Fruit fly (Drosophila melanogaster) whole organism, embryonic: ENCODE results near the gene Nepl20.

Experiments used
- CG1024 ChIP-seq: fragments of 200-800 bp; sonication (Bioruptor generic); IDR thresholded peaks from 2 replicates; pipeline ENCODE4 v1.3.6; 2022; ENCODE audit warnings: missing biosample characterization, missing genetic modification characterization
- CG10321 ChIP-seq: fragments of 200-800 bp; sonication (Bioruptor generic); IDR thresholded peaks from 2 replicates; pipeline ENCODE4 v1.3.6; 2022; ENCODE audit warnings: missing biosample characterization, missing genetic modification characterization
- CG10543 ChIP-seq: fragments of 200-800 bp; sonication (Bioruptor generic); optimal IDR thresholded peaks from 3 replicates; lab custom pipeline; 2017; ENCODE audit warnings: missing biosample characterization, mild to moderate bottlenecking, missing genetic modification characterization, moderate library complexity
- CG15269 ChIP-seq: fragments of 200-800 bp; sonication (Bioruptor generic); optimal IDR thresholded peaks from 2 replicates; lab custom pipeline; 2018; ENCODE audit warnings: missing biosample characterization, mild to moderate bottlenecking, missing genetic modification characterization, moderate library complexity
- CG15479 ChIP-seq: fragments of 200-800 bp; sonication (Bioruptor generic); optimal IDR thresholded peaks from 3 replicates; lab custom pipeline; 2019; ENCODE audit warnings: missing biosample characterization, mild to moderate bottlenecking, missing genetic modification characterization, moderate library complexity
- CG17612 ChIP-seq: fragments of 200-800 bp; sonication (Bioruptor generic); IDR thresholded peaks from 2 replicates; pipeline ENCODE4 v1.3.6; 2022; ENCODE audit warnings: missing biosample characterization, missing genetic modification characterization
- CG18599 ChIP-seq: fragments of 200-800 bp; sonication (Bioruptor generic); optimal IDR thresholded peaks from 3 replicates; lab custom pipeline; 2017; ENCODE audit warnings: missing biosample characterization, missing genetic modification characterization, mild to moderate bottlenecking, moderate library complexity, missing genetic modification reagents
- CG2199 ChIP-seq: fragments of 200-800 bp; sonication (Bioruptor generic); IDR thresholded peaks from 3 replicates; pipeline ENCODE4 v1.3.6; 2022; ENCODE audit warnings: missing biosample characterization, missing genetic modification characterization
- CG2712 ChIP-seq: fragments of 200-800 bp; optimal IDR thresholded peaks from 3 replicates; lab custom pipeline; 2019; ENCODE audit warnings: missing biosample characterization, mild to moderate bottlenecking, missing genetic modification characterization, moderate library complexity
- CG30020 ChIP-seq: fragments of 200-800 bp; optimal IDR thresholded peaks from 2 replicates; lab custom pipeline; 2019; ENCODE audit warnings: missing biosample characterization, mild to moderate bottlenecking, missing genetic modification characterization, moderate library complexity
- CG3281 ChIP-seq: fragments of 200-800 bp; sonication (Bioruptor generic); optimal IDR thresholded peaks from 3 replicates; lab custom pipeline; 2017; ENCODE audit warnings: missing biosample characterization, mild to moderate bottlenecking, missing genetic modification characterization
- CG4730 ChIP-seq: fragments of 200-800 bp; sonication (Bioruptor generic); IDR thresholded peaks from 2 replicates; pipeline ENCODE4 v1.3.6; 2022; ENCODE audit warnings: missing biosample characterization, missing genetic modification characterization
- CG8388 ChIP-seq: fragments of 200-800 bp; sonication (Bioruptor generic); optimal IDR thresholded peaks from 2 replicates; lab custom pipeline; 2019; ENCODE audit warnings: missing biosample characterization, mild to moderate bottlenecking, missing genetic modification characterization, moderate library complexity
- CG9876 ChIP-seq: fragments of 200-800 bp; sonication (Bioruptor generic); optimal IDR thresholded peaks from 2 replicates; lab custom pipeline; 2016; ENCODE audit warnings: missing biosample characterization, missing genetic modification characterization
- Camta ChIP-seq: fragments of 200-800 bp; sonication (Bioruptor generic); optimal IDR thresholded peaks from 2 replicates; lab custom pipeline; 2016; ENCODE audit warnings: missing biosample characterization, missing genetic modification characterization
- Dfd ChIP-seq, 2 experiments: fragments of >200 bp; optimal IDR thresholded peaks; 2 replicates each; lab custom pipeline; 2017; ENCODE audit warnings: missing biosample characterization in 2 of 2, missing genetic modification characterization in 2 of 2
- Doc3 ChIP-seq: fragments of 200-800 bp; sonication (Bioruptor generic); IDR thresholded peaks from 3 replicates; pipeline ENCODE4 v1.3.6; 2022; ENCODE audit warnings: missing biosample characterization, missing genetic modification characterization; ENCODE audit not compliant: partially characterized antibody
- ERR ChIP-seq: fragments of 200-800 bp; sonication (Bioruptor generic); optimal IDR thresholded peaks from 2 replicates; lab custom pipeline; 2016; ENCODE audit warnings: missing biosample characterization, missing genetic modification characterization
- HLH54F ChIP-seq: fragments of 200-800 bp; sonication (Bioruptor generic); optimal IDR thresholded peaks from 3 replicates; lab custom pipeline; 2016; ENCODE audit warnings: missing biosample characterization, missing genetic modification characterization
- Hand ChIP-seq: fragments of 200-800 bp; sonication (Bioruptor generic); optimal IDR thresholded peaks from 2 replicates; lab custom pipeline; 2017; ENCODE audit warnings: mild to moderate bottlenecking, missing biosample characterization, missing genetic modification reagents, missing genetic modification characterization
- Hr39 ChIP-seq: fragments of >200 bp; optimal IDR thresholded peaks from 2 replicates; lab custom pipeline; 2017
- Mad ChIP-seq: fragments of 200-800 bp; sonication (Bioruptor generic); optimal IDR thresholded peaks from 2 replicates; lab custom pipeline; 2016; ENCODE audit warnings: missing biosample characterization, missing genetic modification characterization
- Meics ChIP-seq: fragments of 200-800 bp; sonication (Bioruptor generic); optimal IDR thresholded peaks from 2 replicates; lab custom pipeline; 2017; ENCODE audit warnings: missing biosample characterization, mild to moderate bottlenecking, missing genetic modification characterization
- Nf-YC ChIP-seq: fragments of 200-800 bp; optimal IDR thresholded peaks from 3 replicates; lab custom pipeline; 2019; ENCODE audit warnings: missing biosample characterization, mild to moderate bottlenecking, missing genetic modification characterization, moderate library complexity
- Oli ChIP-seq: fragments of 200-800 bp; sonication (Bioruptor generic); optimal IDR thresholded peaks from 2 replicates; lab custom pipeline; 2018; ENCODE audit warnings: missing biosample characterization, mild to moderate bottlenecking, missing genetic modification characterization, moderate library complexity
- Scr ChIP-seq: fragments of 200-800 bp; sonication (Bioruptor generic); IDR thresholded peaks from 2 replicates; pipeline ENCODE4 v1.3.6; 2022; ENCODE audit warnings: missing biosample characterization, missing genetic modification characterization; ENCODE audit not compliant: partially characterized antibody
- Tbp ChIP-seq: fragments of >200 bp; optimal IDR thresholded peaks from 2 replicates; lab custom pipeline; 2018; ENCODE audit warnings: missing biosample characterization, missing genetic modification characterization
- abd-A ChIP-seq: fragments of 200-800 bp; sonication (Bioruptor generic); optimal IDR thresholded peaks from 3 replicates; lab custom pipeline; 2019; ENCODE audit warnings: missing biosample characterization, mild to moderate bottlenecking, missing genetic modification characterization, moderate library complexity
- ara ChIP-seq: fragments of 200-800 bp; sonication (Bioruptor generic); IDR thresholded peaks from 2 replicates; pipeline ENCODE4 v1.3.6; 2022; ENCODE audit warnings: missing biosample characterization, missing genetic modification characterization
- bigmax ChIP-seq: fragments of 200-800 bp; sonication (Bioruptor generic); optimal IDR thresholded peaks from 2 replicates; lab custom pipeline; 2018; ENCODE audit warnings: missing biosample characterization, mild to moderate bottlenecking, missing genetic modification characterization
- br ChIP-seq: fragments of >200 bp; optimal IDR thresholded peaks from 2 replicates; lab custom pipeline; 2017
- btn ChIP-seq: fragments of 200-800 bp; sonication (Bioruptor generic); optimal IDR thresholded peaks from 2 replicates; lab custom pipeline; 2016; ENCODE audit warnings: missing biosample characterization, missing genetic modification characterization
- cas ChIP-seq: fragments of 200-800 bp; sonication (Bioruptor generic); IDR thresholded peaks from 2 replicates; pipeline ENCODE4 v1.3.6; 2022; ENCODE audit warnings: missing biosample characterization, missing genetic modification characterization
- cato ChIP-seq: fragments of 200-800 bp; sonication (Bioruptor generic); optimal IDR thresholded peaks from 2 replicates; lab custom pipeline; 2016; ENCODE audit warnings: missing biosample characterization, missing genetic modification characterization, borderline replicate concordance
- danr ChIP-seq: fragments of 200-800 bp; sonication (Bioruptor generic); IDR thresholded peaks from 2 replicates; pipeline ENCODE4 v1.3.6; 2022; ENCODE audit warnings: missing biosample characterization, missing genetic modification characterization
- dimm ChIP-seq: fragments of 200-800 bp; sonication (Bioruptor generic); IDR thresholded peaks from 2 replicates; pipeline ENCODE4 v1.3.6; 2022; ENCODE audit warnings: missing biosample characterization, missing genetic modification characterization
- dpn ChIP-seq, 2 experiments: fragments of 200-800 bp; sonication (Bioruptor generic); optimal IDR thresholded peaks; 3 replicates each; lab custom pipeline; 2016; ENCODE audit warnings: missing biosample characterization in 2 of 2, missing genetic modification characterization in 2 of 2
- dysf ChIP-seq: fragments of 200-800 bp; sonication (Bioruptor generic); IDR thresholded peaks from 3 replicates; pipeline ENCODE4 v1.3.6; 2022; ENCODE audit warnings: missing biosample characterization, missing genetic modification characterization
- eyg ChIP-seq: fragments of 200-800 bp; sonication (Bioruptor generic); optimal IDR thresholded peaks from 3 replicates; lab custom pipeline; 2016; ENCODE audit warnings: missing biosample characterization, missing genetic modification characterization
- ind ChIP-seq: fragments of 200-800 bp; sonication (Bioruptor generic); optimal IDR thresholded peaks from 3 replicates; lab custom pipeline; 2016; ENCODE audit warnings: missing biosample characterization, missing genetic modification characterization
- kah ChIP-seq: fragments of 200-800 bp; sonication (Bioruptor generic); optimal IDR thresholded peaks from 2 replicates; lab custom pipeline; 2018; ENCODE audit warnings: missing biosample characterization, mild to moderate bottlenecking, missing genetic modification characterization
- knrl ChIP-seq: fragments of 200-800 bp; sonication (Bioruptor generic); IDR thresholded peaks from 3 replicates; pipeline ENCODE4 v1.3.6; 2022; ENCODE audit warnings: missing biosample characterization, missing genetic modification characterization; ENCODE audit not compliant: partially characterized antibody
- lilli ChIP-seq: fragments of 200-800 bp; sonication (Bioruptor generic); optimal IDR thresholded peaks from 3 replicates; lab custom pipeline; 2016; ENCODE audit warnings: missing biosample characterization, missing genetic modification characterization
- nau ChIP-seq: fragments of 200-800 bp; sonication (Bioruptor generic); optimal IDR thresholded peaks from 3 replicates; lab custom pipeline; 2017; ENCODE audit warnings: missing biosample characterization, mild to moderate bottlenecking, missing genetic modification characterization, missing genetic modification reagents
- nerfin-1 ChIP-seq: fragments of 200-800 bp; sonication (Bioruptor generic); optimal IDR thresholded peaks from 3 replicates; lab custom pipeline; 2019; ENCODE audit warnings: missing biosample characterization, mild to moderate bottlenecking, missing genetic modification characterization, moderate library complexity
- peb ChIP-seq: fragments of 200-800 bp; sonication (Bioruptor generic); IDR thresholded peaks from 2 replicates; pipeline ENCODE4 v1.3.6; 2022; ENCODE audit warnings: missing biosample characterization, missing genetic modification characterization
- salm ChIP-seq: fragments of 200-800 bp; sonication (Bioruptor generic); optimal IDR thresholded peaks from 2 replicates; lab custom pipeline; 2018; ENCODE audit warnings: missing biosample characterization, mild to moderate bottlenecking, missing genetic modification characterization
- sisA ChIP-seq: fragments of 200-800 bp; sonication (Bioruptor generic); IDR thresholded peaks from 2 replicates; pipeline ENCODE4 v1.3.6; 2022; ENCODE audit warnings: missing biosample characterization, missing genetic modification characterization
- slbo ChIP-seq: fragments of 200-800 bp; sonication (Bioruptor generic); IDR thresholded peaks from 2 replicates; pipeline ENCODE4 v1.3.6; 2022; ENCODE audit warnings: missing biosample characterization, missing genetic modification characterization
- zfh2 ChIP-seq: fragments of 200-800 bp; sonication (Bioruptor generic); optimal IDR thresholded peaks from 2 replicates; lab custom pipeline; 2016; ENCODE audit warnings: missing biosample characterization, missing genetic modification characterization

Gene Nepl20

DNA sequence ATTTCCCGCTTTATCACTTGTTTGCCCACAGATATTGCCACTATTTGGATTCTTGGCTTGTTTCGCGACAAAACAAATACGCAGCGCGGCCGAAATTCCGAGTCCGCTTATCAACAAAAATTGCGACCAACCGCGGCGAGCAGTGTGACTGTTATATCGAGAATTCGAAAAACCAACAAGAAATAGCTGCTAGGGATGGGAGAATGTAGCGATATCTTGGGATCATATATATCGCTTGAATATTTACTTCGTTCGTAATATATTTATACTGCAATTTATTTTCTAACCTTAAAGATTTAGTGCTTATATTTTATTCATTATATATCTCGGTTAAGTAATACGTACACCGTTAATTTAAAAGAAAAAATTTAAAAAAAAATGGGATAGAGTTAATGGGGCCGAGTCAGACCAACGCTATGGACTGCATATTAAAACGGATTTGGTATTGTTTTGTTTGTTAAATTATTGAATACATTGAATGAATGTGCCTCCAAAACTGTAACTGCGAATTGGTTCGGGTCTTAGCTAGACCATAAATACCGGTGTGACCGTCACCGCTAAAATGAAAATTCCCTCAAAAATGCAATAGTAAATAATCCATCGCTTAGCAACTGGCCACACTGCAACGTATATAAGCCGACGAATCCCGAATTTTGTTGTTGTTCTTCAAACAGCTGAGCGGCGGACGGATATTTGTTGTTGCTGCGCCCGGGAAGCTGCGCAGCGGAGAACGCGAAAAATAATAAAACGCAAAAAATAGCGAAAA, 35.8 kb upstream of the Nepl20 start, which contains the start of the genes Apc and spg (continued):
- TF ChIP-seq bigmax, result peak; percentile 51
- TF ChIP-seq Tbp (GFP tag; lab: Kevin White, UChicago), result peak; percentile 92
- TF ChIP-seq eyg, result peak; percentile 20
- TF ChIP-seq nerfin-1 (tag; lab: Kevin White, UChicago), result peak; percentile 42
- TF ChIP-seq Hand, result peak; percentile 40
- TF ChIP-seq CG10321 (GFP tag; lab: Robert Waterston, UW), result 0 out of 2 replicates have a peak, but pooled peaks have one; percentile 5
- TF ChIP-seq Dfd (GFP tag; optimal IDR thresholded peaks at IDR 0.05; lab: Kevin White, UChicago), result no peak
- TF ChIP-seq CG2712 (tag; lab: Kevin White, UChicago), result peak; percentile 45
- TF ChIP-seq nau, result peak; percentile 40
- TF ChIP-seq sisA (GFP tag; lab: Robert Waterston, UW), result no peak
- TF ChIP-seq kah (GFP tag; lab: Kevin White, UChicago), result peak; percentile 35
- peak; percentile 87 for TF ChIP-seq Scr
- peak; percentile 25 for TF ChIP-seq CG30020 (tag; lab: Kevin White, UChicago)
- no peak for TF ChIP-seq dimm (GFP tag; lab: Robert Waterston, UW)
- no peak for TF ChIP-seq CG17612 (GFP tag; lab: Robert Waterston, UW)
- TF ChIP-seq slbo (GFP tag; lab: Robert Waterston, UW), result peak; percentile 47
- TF ChIP-seq salm (tag; lab: Kevin White, UChicago), result peak; percentile 57
- TF ChIP-seq Meics (GFP tag; lab: Kevin White, UChicago), result peak; percentile 61
- peak; percentile 31; the same call in 1 of the 3 replicates for TF ChIP-seq dysf (GFP tag; lab: Robert Waterston, UW)
- TF ChIP-seq Oli (tag; lab: Kevin White, UChicago), result peak; percentile 4
- no peak for TF ChIP-seq cas (GFP tag; lab: Robert Waterston, UW)
- TF ChIP-seq knrl (GFP tag; lab: Robert Waterston, UW), result peak; percentile 80
- peak; percentile 46 for TF ChIP-seq HLH54F (GFP tag; lab: Kevin White, UChicago)
- TF ChIP-seq btn, result no peak
- no peak for TF ChIP-seq ERR (GFP tag; lab: Kevin White, UChicago)
- no peak for TF ChIP-seq Mad (GFP tag; lab: Kevin White, UChicago)
- no peak for TF ChIP-seq danr (GFP tag; lab: Robert Waterston, UW)
- no peak for TF ChIP-seq zfh2 (GFP tag; lab: Kevin White, UChicago)
- TF ChIP-seq CG2199 (GFP tag; lab: Robert Waterston, UW), result 0 out of 3 replicates have a peak, but pooled peaks have one; percentile 44
- TF ChIP-seq CG3281 (GFP tag; lab: Kevin White, UChicago), result peak; percentile 35
- TF ChIP-seq CG9876 (GFP tag; lab: Kevin White, UChicago), result no peak
- no peak; the same call in 1 of the 2 replicates for TF ChIP-seq ara (GFP tag; lab: Robert Waterston, UW)
- TF ChIP-seq Camta, result peak; percentile 27
- TF ChIP-seq br (lab: Kevin White, UChicago), result no peak
- no peak for TF ChIP-seq CG4730 (GFP tag; lab: Robert Waterston, UW)
- no peak for TF ChIP-seq peb (GFP tag; lab: Robert Waterston, UW)
- TF ChIP-seq CG18599 (GFP tag; lab: Kevin White, UChicago), result peak; percentile 44
- TF ChIP-seq ind (GFP tag; lab: Kevin White, UChicago), result peak; percentile 26
- TF ChIP-seq Nf-YC (tag; lab: Kevin White, UChicago), result peak; percentile 46
- TF ChIP-seq lilli, result peak; percentile 34
- no peak for TF ChIP-seq Hr39 (lab: Kevin White, UChicago)
- peak; percentile 89 for TF ChIP-seq CG15479
- TF ChIP-seq CG1024 (GFP tag; lab: Robert Waterston, UW), result no peak
- peak; percentile 45 for TF ChIP-seq abd-A (tag; lab: Kevin White, UChicago)
- no peak for TF ChIP-seq CG8388 (GFP tag; lab: Kevin White, UChicago)
- peak; percentile 37 for TF ChIP-seq cato (GFP tag; lab: Kevin White, UChicago)
- peak; percentile 68 for TF ChIP-seq Doc3 (GFP tag; lab: Robert Waterston, UW)
- TF ChIP-seq CG10543, result peak; percentile 71
- peak; percentile 37 for TF ChIP-seq CG15269 (tag; lab: Kevin White, UChicago)
- no peak for TF ChIP-seq dpn (GFP tag; optimal IDR thresholded peaks at IDR 0.05; lab: Kevin White, UChicago)
